Worm (Caenorhabditis elegans): ENCODE data around the gene K09D9.14.

The K09D9.14 gene

ce11 chrV:4046122-4046521 lies 24.4 kb upstream of the K09D9.14 start, which contains the start of gene phat-7:
Gene phat-7 (plus strand): TSS chrV:4046422.
- TF ChIP-seq skn-1 (tag; optimal IDR thresholded peaks at IDR 0.05) (no peak), snpc-4 (tag; optimal IDR thresholded peaks at IDR 0.05) (no peak), ztf-11 (tag; optimal IDR thresholded peaks at IDR 0.05) (no peak), fkh-10 (GFP tag; optimal IDR thresholded peaks at IDR 0.05) (no peak), ceh-82 (tag; optimal IDR thresholded peaks at IDR 0.05) (no peak)

ce11 chrV:4043632-4044031 lies 22.0 kb upstream of the K09D9.14 start, which contains the start of gene phat-3:
Gene phat-3 (plus strand): TSS chrV:4043932.
- TF ChIP-seq nfya-1 (tag; optimal IDR thresholded peaks at IDR 0.05; ENCODE audit: insufficient read depth) (no peak), mdl-1 (tag; optimal IDR thresholded peaks at IDR 0.05) (no peak), fkh-10 (GFP tag; optimal IDR thresholded peaks at IDR 0.05) (no peak), ama-1 (optimal IDR thresholded peaks at IDR 0.05) (no peak), ztf-11 (tag; optimal IDR thresholded peaks at IDR 0.05) (no peak), unc-62 (GFP tag; optimal IDR thresholded peaks at IDR 0.05) (no peak), egl-27 (tag; optimal IDR thresholded peaks at IDR 0.05) (no peak), ztf-4 (tag; optimal IDR thresholded peaks at IDR 0.05) (no peak), R02D3.7 (tag; optimal IDR thresholded peaks at IDR 0.05) (no peak), lsy-12 (tag; optimal IDR thresholded peaks at IDR 0.05) (no peak), fos-1 (tag; optimal IDR thresholded peaks at IDR 0.05) (no peak), unc-39 (tag; optimal IDR thresholded peaks at IDR 0.05) (no peak), sea-2 (GFP tag; optimal IDR thresholded peaks at IDR 0.05) (no peak), elt-2 (tag; optimal IDR thresholded peaks at IDR 0.05) (no peak), ceh-16 (tag; optimal IDR thresholded peaks at IDR 0.05) (no peak), fkh-2 (tag; optimal IDR thresholded peaks at IDR 0.05) (no peak), nhr-237 (tag; optimal IDR thresholded peaks at IDR 0.05) (no peak)

ce11 chrV:4041853-4042424 lies 20.3 kb upstream of the K09D9.14 start, which contains the start of the genes C49G7.10 and irg-2:
Gene C49G7.10 (minus strand): TSS chrV:4042021.
Gene irg-2 (plus strand): TSS chrV:4042181.
- TF ChIP-seq nhr-237 (tag; optimal IDR thresholded peaks at IDR 0.05) (no peak), nhr-25 (tag; optimal IDR thresholded peaks at IDR 0.05) (no peak), fos-1 (tag; optimal IDR thresholded peaks at IDR 0.05) (no peak), skn-1 (tag; optimal IDR thresholded peaks at IDR 0.05) (no peak), aly-2 (tag; optimal IDR thresholded peaks at IDR 0.05) (no peak), ama-1 (optimal IDR thresholded peaks at IDR 0.05) (no peak), ceh-82 (tag; optimal IDR thresholded peaks at IDR 0.05) (no peak), nhr-12 (tag; optimal IDR thresholded peaks at IDR 0.05) (no peak), R02D3.7 (tag; optimal IDR thresholded peaks at IDR 0.05) (no peak), ceh-9 (tag; optimal IDR thresholded peaks at IDR 0.05) (no peak), nfya-1 (tag; optimal IDR thresholded peaks at IDR 0.05; ENCODE audit: insufficient read depth) (no peak), mdl-1 (tag; optimal IDR thresholded peaks at IDR 0.05) (no peak), ztf-4 (tag; optimal IDR thresholded peaks at IDR 0.05) (no peak), nhr-67 (tag; optimal IDR thresholded peaks at IDR 0.05) (no peak), ceh-16 (tag; optimal IDR thresholded peaks at IDR 0.05) (no peak), elt-3 (tag; optimal IDR thresholded peaks at IDR 0.05) (no peak), fkh-10 (GFP tag; optimal IDR thresholded peaks at IDR 0.05) (no peak), lin-39 (tag; optimal IDR thresholded peaks at IDR 0.05) (no peak), unc-62 (GFP tag; optimal IDR thresholded peaks at IDR 0.05) (no peak)

- TF ChIP-seq nhr-23 (tag; optimal IDR thresholded peaks at IDR 0.05) (no peak), nhr-67 (tag; optimal IDR thresholded peaks at IDR 0.05) (no peak), ceh-16 (tag; optimal IDR thresholded peaks at IDR 0.05) (no peak), fkh-10 (GFP tag; optimal IDR thresholded peaks at IDR 0.05) (no peak), zag-1 (tag; optimal IDR thresholded peaks at IDR 0.05) (no peak), skn-1 (tag; optimal IDR thresholded peaks at IDR 0.05) (no peak), egl-5 (tag; optimal IDR thresholded peaks at IDR 0.05) (no peak), ceh-28 (tag; optimal IDR thresholded peaks at IDR 0.05) (no peak), nhr-43 (tag; optimal IDR thresholded peaks at IDR 0.05; ENCODE audit: poor library complexity, severe bottlenecking) (no peak), nhr-76 (tag; optimal IDR thresholded peaks at IDR 0.05) (no peak), jun-1 (tag; optimal IDR thresholded peaks at IDR 0.05) (no peak), lin-39 (tag; optimal IDR thresholded peaks at IDR 0.05) (no peak), elt-3 (tag; optimal IDR thresholded peaks at IDR 0.05) (no peak), nfya-1 (tag; optimal IDR thresholded peaks at IDR 0.05; ENCODE audit: insufficient read depth) (no peak), nhr-12 (tag; optimal IDR thresholded peaks at IDR 0.05) (no peak), tbx-2 (tag; optimal IDR thresholded peaks at IDR 0.05) (no peak)
Observed at ce11 chrV:4038557-4038956, 16.9 kb upstream of the K09D9.14 start.

Data from whole organism, L3 larva.